Fruit fly (Drosophila melanogaster): ENCODE data around the gene CG7142.
A peak's percentile ranks its signal among the peaks of the same experiment; 100 is the strongest.

The CG7142 gene

DNA sequence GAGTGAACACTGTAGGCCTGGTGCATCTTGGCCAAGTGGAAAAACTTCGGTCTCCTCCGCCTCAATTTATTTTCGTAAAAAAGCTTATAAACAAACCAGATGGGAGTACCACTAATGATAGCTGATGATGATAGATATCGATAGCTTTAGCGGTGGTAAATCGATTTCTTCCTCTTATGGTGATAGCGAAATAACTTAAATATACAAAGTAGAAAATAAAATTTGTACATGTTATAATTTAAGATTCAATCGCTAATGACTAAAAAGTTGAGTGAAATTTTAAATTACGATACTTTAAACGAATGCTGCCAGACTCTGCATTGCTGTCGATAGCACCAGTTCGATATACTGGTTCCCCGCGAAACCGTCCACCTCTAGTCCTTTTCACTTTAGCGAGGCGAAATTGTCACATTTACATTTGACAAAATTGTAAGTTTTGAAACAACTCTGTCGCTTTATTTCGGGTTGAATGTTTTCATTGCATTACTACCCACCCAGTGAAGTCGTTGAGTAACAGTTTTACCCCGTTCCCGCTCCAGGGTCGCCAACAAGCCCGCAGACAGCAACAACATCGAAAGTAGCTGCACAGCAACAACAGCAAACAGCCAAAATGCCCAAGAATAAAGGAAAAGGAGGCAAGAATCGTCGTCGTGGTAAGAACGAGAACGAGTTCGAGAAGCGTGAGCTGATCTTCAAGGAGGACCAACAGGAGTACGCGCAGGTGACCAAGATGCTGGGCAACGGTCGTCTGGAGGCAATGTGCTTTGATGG lies 4.8 kb downstream of the CG7142 start, which contains the start of the genes Vps39 and eIF1A (continued):
- TF ChIP-seq B-H2 (GFP tag; optimal IDR thresholded peaks at IDR 0.05) = peak; percentile 10
- no peak for TF ChIP-seq yki (optimal IDR thresholded peaks at IDR 0.05)
- peak; percentile 16 for TF ChIP-seq NfI (GFP tag; optimal IDR thresholded peaks at IDR 0.05)
- TF ChIP-seq CG7839 (tag; optimal IDR thresholded peaks at IDR 0.05) = no peak
- TF ChIP-seq CG14860 (GFP tag; IDR thresholded peaks at IDR 0.05; ENCODE audit: partially characterized antibody) = peak; percentile 87
- TF ChIP-seq Bteb2 (GFP tag; optimal IDR thresholded peaks at IDR 0.05) = no peak
- TF ChIP-seq croc (GFP tag; conservative IDR thresholded peaks at IDR 0.05) = no peak
- TF ChIP-seq CG11398 (GFP tag; optimal IDR thresholded peaks at IDR 0.05) = no peak
- no peak for TF ChIP-seq Ssrp (tag; optimal IDR thresholded peaks at IDR 0.05)
- TF ChIP-seq psq (GFP tag; optimal IDR thresholded peaks at IDR 0.05) = no peak
- TF ChIP-seq cad (GFP tag; optimal IDR thresholded peaks at IDR 0.05) = no peak
- no peak for TF ChIP-seq CG10274 (GFP tag; optimal IDR thresholded peaks at IDR 0.05)
- no peak for TF ChIP-seq Poxn (GFP tag; IDR thresholded peaks at IDR 0.05)
- TF ChIP-seq Sry-β (GFP tag; optimal IDR thresholded peaks at IDR 0.05) = no peak
- no peak for TF ChIP-seq CG11696 (GFP tag; IDR thresholded peaks at IDR 0.05)
- no peak for TF ChIP-seq GATAe (GFP tag; conservative IDR thresholded peaks at IDR 0.05)
- TF ChIP-seq CG15601 (tag; optimal IDR thresholded peaks at IDR 0.05) = no peak
- TF ChIP-seq sr (GFP tag; IDR thresholded peaks at IDR 0.05) = no peak
- TF ChIP-seq CG34224 (GFP tag; IDR thresholded peaks at IDR 0.05; ENCODE audit: partially characterized antibody) = peak; percentile 93
- no peak for TF ChIP-seq NFAT (GFP tag; IDR thresholded peaks at IDR 0.05)
- no peak for TF ChIP-seq CG10654 (GFP tag; optimal IDR thresholded peaks at IDR 0.05)
- TF ChIP-seq amos (GFP tag; IDR thresholded peaks at IDR 0.05; ENCODE audit: partially characterized antibody) = peak; percentile 82
- no peak for TF ChIP-seq disco-r (GFP tag; optimal IDR thresholded peaks at IDR 0.05)
- TF ChIP-seq ato (GFP tag; IDR thresholded peaks at IDR 0.05; ENCODE audit: partially characterized antibody) = no peak; the same call in none of the 2 replicates
- no peak for TF ChIP-seq chm (GFP tag; IDR thresholded peaks at IDR 0.05)
- no peak for TF ChIP-seq danr (GFP tag; IDR thresholded peaks at IDR 0.05)
- no peak for TF ChIP-seq CG17912 (GFP tag; optimal IDR thresholded peaks at IDR 0.05)
- TF ChIP-seq CG32772 (GFP tag; IDR thresholded peaks at IDR 0.05) = no peak
- no peak for TF ChIP-seq Hmr (GFP tag; optimal IDR thresholded peaks at IDR 0.05)
- TF ChIP-seq grau (tag; optimal IDR thresholded peaks at IDR 0.05) = no peak
- no peak for TF ChIP-seq ttk (GFP tag; IDR thresholded peaks at IDR 0.05)
- peak; percentile 86 for TF ChIP-seq inv (GFP tag; IDR thresholded peaks at IDR 0.05; ENCODE audit: partially characterized antibody)
- TF ChIP-seq CG8359 (GFP tag; optimal IDR thresholded peaks at IDR 0.05; ENCODE audit: borderline replicate concordance) = no peak
- TF ChIP-seq shn (GFP tag; optimal IDR thresholded peaks at IDR 0.05) = no peak
- TF ChIP-seq Mes4 (GFP tag; optimal IDR thresholded peaks at IDR 0.05) = no peak
- TF ChIP-seq CG4404 (GFP tag; IDR thresholded peaks at IDR 0.05) = no peak; the same call in 1 of the 2 replicates
- no peak for TF ChIP-seq dimm (GFP tag; IDR thresholded peaks at IDR 0.05)
- TF ChIP-seq CG14710 (tag; optimal IDR thresholded peaks at IDR 0.05) = peak; percentile 67
- no peak for TF ChIP-seq CG13894 (tag; optimal IDR thresholded peaks at IDR 0.05)
- no peak for TF ChIP-seq Hsf (GFP tag; optimal IDR thresholded peaks at IDR 0.05)
- peak; percentile 7 for TF ChIP-seq bab2 (GFP tag; optimal IDR thresholded peaks at IDR 0.05)
- no peak for TF ChIP-seq emc (GFP tag; optimal IDR thresholded peaks at IDR 0.05)
- no peak for TF ChIP-seq lbe (GFP tag; optimal IDR thresholded peaks at IDR 0.05)
- no peak for TF ChIP-seq Dip2 (GFP tag; IDR thresholded peaks at IDR 0.05)
- peak; percentile 12 for TF ChIP-seq Dad (GFP tag; optimal IDR thresholded peaks at IDR 0.05)
- TF ChIP-seq CG14050 (GFP tag; IDR thresholded peaks at IDR 0.05) = no peak
- TF ChIP-seq NC2α (GFP tag; optimal IDR thresholded peaks at IDR 0.05) = no peak
- no peak for TF ChIP-seq da (GFP tag; optimal IDR thresholded peaks at IDR 0.05)
- no peak for TF ChIP-seq ab (GFP tag; optimal IDR thresholded peaks at IDR 0.05)
- TF ChIP-seq ken (GFP tag; IDR thresholded peaks at IDR 0.05) = no peak
- TF ChIP-seq CG4707 (GFP tag; optimal IDR thresholded peaks at IDR 0.05) = no peak
